ENCODE assay signal across 1 fruit fly cellular context in genomic region chr3R:10265552-10266137, dm6.
TF ChIP-seq lines count a peak whose summit lies in the region.

No protein-coding gene starts in this region.

TF ChIP-seq in whole organism, embryonic, 481 proteins besides CTCF, POLR2A, EP300 and RAD21 (continued from another document and continues in another):
- TF ChIP-seq bbx (GFP tag; IDR thresholded peaks at IDR 0.05; lab: Robert Waterston, UW; ENCODE audit: partially characterized antibody) (no peak), CG15073 (GFP tag; optimal IDR thresholded peaks at IDR 0.05; lab: Kevin White, UChicago) (no peak), CG17361 (GFP tag; IDR thresholded peaks at IDR 0.05; lab: Robert Waterston, UW) (peak; percentile 72), Sin3A (optimal IDR thresholded peaks at IDR 0.05; lab: Kevin White, UChicago) (no peak), z (GFP tag; IDR thresholded peaks at IDR 0.05; lab: Robert Waterston, UW) (no peak), chn (GFP tag; optimal IDR thresholded peaks at IDR 0.05; lab: Kevin White, UChicago) (peak; percentile 25), ap (GFP tag; IDR thresholded peaks at IDR 0.05; lab: Robert Waterston, UW) (no peak), CG8944 (GFP tag; optimal IDR thresholded peaks at IDR 0.05; lab: Kevin White, UChicago) (no peak), CG12219 (GFP tag; optimal IDR thresholded peaks at IDR 0.05; lab: Kevin White, UChicago) (no peak), Atf6 (GFP tag; IDR thresholded peaks at IDR 0.05; lab: Robert Waterston, UW) (peak; percentile 82), Oli (tag; optimal IDR thresholded peaks at IDR 0.05; lab: Kevin White, UChicago) (peak; percentile 47), tio (GFP tag; optimal IDR thresholded peaks at IDR 0.05; lab: Kevin White, UChicago) (peak; percentile 44), gem (tag; optimal IDR thresholded peaks at IDR 0.05; lab: Kevin White, UChicago) (peak; percentile 74), sc (optimal IDR thresholded peaks at IDR 0.05; lab: Kevin White, UChicago) (no peak), sc (GFP tag; optimal IDR thresholded peaks at IDR 0.05; lab: Kevin White, UChicago) (no peak), CG14965 (GFP tag; optimal IDR thresholded peaks at IDR 0.05; lab: Kevin White, UChicago; ENCODE audit: borderline replicate concordance) (no peak), lov (optimal IDR thresholded peaks at IDR 0.05; lab: Kevin White, UChicago) (no peak), lov (GFP tag; IDR thresholded peaks at IDR 0.05; lab: Robert Waterston, UW) (no peak), Tbp (GFP tag; optimal IDR thresholded peaks at IDR 0.05; lab: Kevin White, UChicago) (no peak), wor (GFP tag; IDR thresholded peaks at IDR 0.05; lab: Robert Waterston, UW) (peak; percentile 15; the same call in 1 of the 2 replicates), lbe (GFP tag; optimal IDR thresholded peaks at IDR 0.05; lab: Kevin White, UChicago) (peak; percentile 63), chm (GFP tag; IDR thresholded peaks at IDR 0.05; lab: Robert Waterston, UW) (peak; percentile 41; the same call in 1 of the 2 replicates), dysf (GFP tag; IDR thresholded peaks at IDR 0.05; lab: Robert Waterston, UW) (peak; percentile 76), CG13894 (tag; optimal IDR thresholded peaks at IDR 0.05; lab: Kevin White, UChicago) (peak; percentile 9), CG12236 (GFP tag; optimal IDR thresholded peaks at IDR 0.05; lab: Kevin White, UChicago) (no peak), slbo (GFP tag; IDR thresholded peaks at IDR 0.05; lab: Robert Waterston, UW) (peak; percentile 87), CG4282 (GFP tag; optimal IDR thresholded peaks at IDR 0.05; lab: Kevin White, UChicago) (no peak), CG1602 (GFP tag; optimal IDR thresholded peaks at IDR 0.05; lab: Kevin White, UChicago) (no peak), btn (GFP tag; optimal IDR thresholded peaks at IDR 0.05; lab: Kevin White, UChicago) (no peak), ranshi (GFP tag; IDR thresholded peaks at IDR 0.05; lab: Robert Waterston, UW) (peak; percentile 40), pita (GFP tag; optimal IDR thresholded peaks at IDR 0.05; lab: Kevin White, UChicago) (no peak), CG10979 (tag; optimal IDR thresholded peaks at IDR 0.05; lab: Kevin White, UChicago) (peak; percentile 6), CG17568 (GFP tag; optimal IDR thresholded peaks at IDR 0.05; lab: Kevin White, UChicago) (no peak), CG2875 (GFP tag; optimal IDR thresholded peaks at IDR 0.05; lab: Kevin White, UChicago) (no peak), pan (optimal IDR thresholded peaks at IDR 0.05; lab: Kevin White, UChicago) (no peak), pan (GFP tag; optimal IDR thresholded peaks at IDR 0.05 in 1 of 2, IDR thresholded peaks at IDR 0.05 in 1 of 2) (peak in 1 of 2 experiments; percentile 57), CG31441 (GFP tag; IDR thresholded peaks at IDR 0.05; lab: Robert Waterston, UW) (peak; percentile 58), Gug (GFP tag; IDR thresholded peaks at IDR 0.05; lab: Robert Waterston, UW) (peak; percentile 18; the same call in 1 of the 4 replicates), pros (GFP tag; optimal IDR thresholded peaks at IDR 0.05; lab: Kevin White, UChicago) (no peak), ewg (GFP tag; optimal IDR thresholded peaks at IDR 0.05; lab: Kevin White, UChicago) (peak; percentile 5), run (tag; optimal IDR thresholded peaks at IDR 0.05; lab: Kevin White, UChicago) (no peak), Deaf1 (tag; optimal IDR thresholded peaks at IDR 0.05; lab: Kevin White, UChicago) (no peak), CG30020 (tag; optimal IDR thresholded peaks at IDR 0.05; lab: Kevin White, UChicago) (no peak), CG1792 (GFP tag; optimal IDR thresholded peaks at IDR 0.05; lab: Kevin White, UChicago) (peak; percentile 23), CG3726 (GFP tag; IDR thresholded peaks at IDR 0.05; lab: Robert Waterston, UW) (no peak), shn (GFP tag; optimal IDR thresholded peaks at IDR 0.05; lab: Kevin White, UChicago) (peak; percentile 4), CG1024 (GFP tag; IDR thresholded peaks at IDR 0.05; lab: Robert Waterston, UW) (no peak), CG4328 (GFP tag; optimal IDR thresholded peaks at IDR 0.05; lab: Kevin White, UChicago) (no peak), CG18476 (GFP tag; optimal IDR thresholded peaks at IDR 0.05; lab: Kevin White, UChicago) (peak; percentile 2), cato (GFP tag; optimal IDR thresholded peaks at IDR 0.05; lab: Kevin White, UChicago; ENCODE audit: borderline replicate concordance) (peak; percentile 45), usp (GFP tag; optimal IDR thresholded peaks at IDR 0.05; lab: Kevin White, UChicago) (no peak), CG18262 (tag; optimal IDR thresholded peaks at IDR 0.05; lab: Kevin White, UChicago) (peak; percentile 38), ttk (GFP tag; IDR thresholded peaks at IDR 0.05; lab: Robert Waterston, UW) (peak; percentile 47; the same call in 1 of the 2 replicates), crc (GFP tag; optimal IDR thresholded peaks at IDR 0.05; lab: Kevin White, UChicago) (peak; percentile 9), gro (GFP tag; optimal IDR thresholded peaks at IDR 0.05; lab: Kevin White, UChicago) (peak; percentile 65), CG11093 (GFP tag; IDR thresholded peaks at IDR 0.05; lab: Robert Waterston, UW) (no peak), E2f2 (GFP tag; IDR thresholded peaks at IDR 0.05; lab: Robert Waterston, UW) (peak; percentile 39; the same call in 1 of the 2 replicates), Rx (GFP tag; IDR thresholded peaks at IDR 0.05; lab: Robert Waterston, UW) (0 out of 2 replicates have a peak, but pooled peaks have one; percentile 36), luna (GFP tag; optimal IDR thresholded peaks at IDR 0.05; lab: Kevin White, UChicago) (no peak), zfh2 (GFP tag; optimal IDR thresholded peaks at IDR 0.05; lab: Kevin White, UChicago) (peak; percentile 75), BtbVII (GFP tag; optimal IDR thresholded peaks at IDR 0.05; lab: Kevin White, UChicago) (peak; percentile 42), Dad (GFP tag; optimal IDR thresholded peaks at IDR 0.05; lab: Kevin White, UChicago) (no peak), CG15011 (GFP tag; optimal IDR thresholded peaks at IDR 0.05; lab: Kevin White, UChicago) (peak; percentile 47), H15 (GFP tag; IDR thresholded peaks at IDR 0.05; lab: Robert Waterston, UW) (peak; percentile 52; the same call in 1 of the 3 replicates), CG4820 (GFP tag; optimal IDR thresholded peaks at IDR 0.05; lab: Kevin White, UChicago) (no peak), fru (optimal IDR thresholded peaks at IDR 0.05; lab: Kevin White, UChicago) (no peak), gt (GFP tag; IDR thresholded peaks at IDR 0.05; lab: Robert Waterston, UW) (no peak), CG17612 (GFP tag; IDR thresholded peaks at IDR 0.05; lab: Robert Waterston, UW) (no peak; the same call in 1 of the 2 replicates), stc (GFP tag; IDR thresholded peaks at IDR 0.05; lab: Robert Waterston, UW) (no peak; the same call in 1 of the 2 replicates), sr (GFP tag; IDR thresholded peaks at IDR 0.05; lab: Robert Waterston, UW) (peak; percentile 68; the same call in 2 of the 3 replicates), jigr1 (GFP tag; IDR thresholded peaks at IDR 0.05; lab: Robert Waterston, UW) (no peak), ATbp (GFP tag; optimal IDR thresholded peaks at IDR 0.05; lab: Kevin White, UChicago) (no peak), nmo (GFP tag; optimal IDR thresholded peaks at IDR 0.05; lab: Kevin White, UChicago) (peak; percentile 55), sqz (GFP tag; optimal IDR thresholded peaks at IDR 0.05; lab: Kevin White, UChicago) (no peak), CG11696 (GFP tag; IDR thresholded peaks at IDR 0.05; lab: Robert Waterston, UW) (no peak), lmd (GFP tag; IDR thresholded peaks at IDR 0.05; lab: Robert Waterston, UW) (peak; percentile 64; the same call in 1 of the 2 replicates), CG4707 (GFP tag; optimal IDR thresholded peaks at IDR 0.05; lab: Kevin White, UChicago) (no peak), NC2β (GFP tag; optimal IDR thresholded peaks at IDR 0.05; lab: Kevin White, UChicago) (no peak), nau (GFP tag; optimal IDR thresholded peaks at IDR 0.05; lab: Kevin White, UChicago) (no peak), Aef1 (GFP tag; IDR thresholded peaks at IDR 0.05; lab: Robert Waterston, UW) (peak; percentile 60), CG11247 (GFP tag; IDR thresholded peaks at IDR 0.05; lab: Robert Waterston, UW) (peak; percentile 24), CG11723 (GFP tag; optimal IDR thresholded peaks at IDR 0.05; lab: Kevin White, UChicago) (peak; percentile 2), GATAe (GFP tag; conservative IDR thresholded peaks at IDR 0.05; lab: Robert Waterston, UW) (0 out of 2 replicates have a peak, but pooled peaks have one; percentile 13), CG7987 (GFP tag; optimal IDR thresholded peaks at IDR 0.05; lab: Kevin White, UChicago) (no peak), CG43689 (GFP tag; IDR thresholded peaks at IDR 0.05; lab: Robert Waterston, UW) (0 out of 2 replicates have a peak, but pooled peaks have one; percentile 25), CG8478 (optimal IDR thresholded peaks at IDR 0.05; lab: Kevin White, UChicago) (no peak), CG16815 (GFP tag; optimal IDR thresholded peaks at IDR 0.05; lab: Kevin White, UChicago) (peak; percentile 18), Opbp (GFP tag; IDR thresholded peaks at IDR 0.05; lab: Robert Waterston, UW; ENCODE audit: partially characterized antibody) (no peak), HLH54F (GFP tag; optimal IDR thresholded peaks at IDR 0.05; lab: Kevin White, UChicago) (peak; percentile 24), HmgZ (tag; optimal IDR thresholded peaks at IDR 0.05; lab: Kevin White, UChicago) (peak; percentile 55), CG5245 (GFP tag; optimal IDR thresholded peaks at IDR 0.05; lab: Kevin White, UChicago) (no peak), crp (GFP tag; optimal IDR thresholded peaks at IDR 0.05; lab: Kevin White, UChicago) (no peak), peb (GFP tag; IDR thresholded peaks at IDR 0.05; lab: Robert Waterston, UW) (0 out of 2 replicates have a peak, but pooled peaks have one; percentile 19), CG9727 (GFP tag; optimal IDR thresholded peaks at IDR 0.05; lab: Kevin White, UChicago) (peak; percentile 51), stwl (tag; optimal IDR thresholded peaks at IDR 0.05; lab: Kevin White, UChicago) (no peak), Neu2 (GFP tag; optimal IDR thresholded peaks at IDR 0.05; lab: Kevin White, UChicago; ENCODE audit: borderline replicate concordance) (no peak), nerfin-1 (tag; optimal IDR thresholded peaks at IDR 0.05; lab: Kevin White, UChicago) (peak; percentile 0), CG7839 (tag; optimal IDR thresholded peaks at IDR 0.05; lab: Kevin White, UChicago) (peak; percentile 68), CG30403 (GFP tag; optimal IDR thresholded peaks at IDR 0.05; lab: Kevin White, UChicago) (peak; percentile 62), hth (optimal IDR thresholded peaks at IDR 0.05; lab: Kevin White, UChicago) (no peak), pb (GFP tag; optimal IDR thresholded peaks at IDR 0.05; lab: Kevin White, UChicago) (no peak), CG15479 (GFP tag; optimal IDR thresholded peaks at IDR 0.05; lab: Kevin White, UChicago) (peak; percentile 1), knrl (GFP tag; IDR thresholded peaks at IDR 0.05; lab: Robert Waterston, UW; ENCODE audit: partially characterized antibody) (no peak), pnt (GFP tag; optimal IDR thresholded peaks at IDR 0.05; lab: Kevin White, UChicago) (no peak), pzg (GFP tag; optimal IDR thresholded peaks at IDR 0.05; lab: Kevin White, UChicago) (no peak), sim (GFP tag; IDR thresholded peaks at IDR 0.05; lab: Robert Waterston, UW) (no peak), D19B (GFP tag; optimal IDR thresholded peaks at IDR 0.05; lab: Kevin White, UChicago) (peak; percentile 27), crol (GFP tag; IDR thresholded peaks at IDR 0.05; lab: Robert Waterston, UW) (no peak), CG17186 (GFP tag; optimal IDR thresholded peaks at IDR 0.05; lab: Kevin White, UChicago) (no peak), CrebB (tag; optimal IDR thresholded peaks at IDR 0.05; lab: Kevin White, UChicago) (no peak), Dip2 (GFP tag; IDR thresholded peaks at IDR 0.05; lab: Robert Waterston, UW) (no peak), Hmr (GFP tag; optimal IDR thresholded peaks at IDR 0.05; lab: Kevin White, UChicago) (peak; percentile 73), grau (tag; optimal IDR thresholded peaks at IDR 0.05; lab: Kevin White, UChicago) (peak; percentile 90), gsb-n (tag; optimal IDR thresholded peaks at IDR 0.05; lab: Kevin White, UChicago) (no peak), TFAM (GFP tag; optimal IDR thresholded peaks at IDR 0.05; lab: Kevin White, UChicago) (no peak), al (GFP tag; IDR thresholded peaks at IDR 0.05; lab: Robert Waterston, UW) (peak; percentile 66), twi (tag; optimal IDR thresholded peaks at IDR 0.05; lab: Kevin White, UChicago) (no peak), exex (tag; optimal IDR thresholded peaks at IDR 0.05; lab: Kevin White, UChicago) (peak; percentile 12), CG10321 (GFP tag; IDR thresholded peaks at IDR 0.05; lab: Robert Waterston, UW) (no peak), ind (GFP tag; optimal IDR thresholded peaks at IDR 0.05; lab: Kevin White, UChicago) (peak; percentile 58), CG4404 (GFP tag; IDR thresholded peaks at IDR 0.05; lab: Robert Waterston, UW) (peak; percentile 26; the same call in 1 of the 2 replicates), ash1 (GFP tag; optimal IDR thresholded peaks at IDR 0.05; lab: Kevin White, UChicago) (no peak), CG3838 (GFP tag; optimal IDR thresholded peaks at IDR 0.05; lab: Kevin White, UChicago) (no peak), ro (GFP tag; IDR thresholded peaks at IDR 0.05; lab: Robert Waterston, UW) (no peak), Dip3 (GFP tag; optimal IDR thresholded peaks at IDR 0.05; lab: Kevin White, UChicago) (peak; percentile 72), HHEX (GFP tag; optimal IDR thresholded peaks at IDR 0.05; lab: Kevin White, UChicago) (peak; percentile 41), CG14050 (GFP tag; IDR thresholded peaks at IDR 0.05; lab: Robert Waterston, UW) (no peak; the same call in 2 of the 3 replicates), tap (tag; optimal IDR thresholded peaks at IDR 0.05; lab: Kevin White, UChicago) (no peak), CG7963 (GFP tag; IDR thresholded peaks at IDR 0.05; lab: Robert Waterston, UW; ENCODE audit: partially characterized antibody) (no peak), CG1233 (GFP tag; optimal IDR thresholded peaks at IDR 0.05; lab: Kevin White, UChicago) (peak; percentile 40), Lim3 (GFP tag; IDR thresholded peaks at IDR 0.05; lab: Robert Waterston, UW) (no peak; the same call in 1 of the 2 replicates), Sry-δ (GFP tag; optimal IDR thresholded peaks at IDR 0.05; lab: Kevin White, UChicago) (no peak), Taf1 (GFP tag; IDR thresholded peaks at IDR 0.05; lab: Robert Waterston, UW) (peak; percentile 69; the same call in 1 of the 2 replicates)
